Worm (Caenorhabditis elegans): ENCODE data around the gene nsph-3.1.

The nsph-3.1 gene

DNA sequence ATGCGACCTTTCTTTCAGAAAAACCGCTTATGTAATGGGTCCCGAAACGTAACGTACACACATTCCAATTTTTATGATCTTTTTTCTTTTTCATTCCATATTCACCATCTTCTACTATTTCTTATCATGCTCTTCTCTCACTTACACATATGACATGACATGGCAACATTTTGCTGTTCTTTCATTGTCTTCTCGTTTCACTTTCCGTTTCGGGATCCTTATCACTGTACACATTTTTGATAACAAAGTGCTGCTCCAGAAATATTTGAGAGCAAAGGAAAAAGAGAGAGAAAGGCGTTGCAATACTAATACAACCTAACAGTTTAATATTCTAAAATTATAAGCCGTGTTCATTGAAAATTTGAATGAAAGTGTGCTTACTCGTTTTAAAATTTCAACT is 20.7 kb downstream of the nsph-3.1 start:
- no peak for TF ChIP-seq dmd-9 (GFP tag; IDR thresholded peaks at IDR 0.05)
- TF ChIP-seq mep-1 (tag; optimal IDR thresholded peaks at IDR 0.05) = peak; percentile 12
- TF ChIP-seq unc-62 (GFP tag; optimal IDR thresholded peaks at IDR 0.05 in 1 of 2) = peak in 1 of 2 experiments; percentile 44
- no peak for TF ChIP-seq unc-62 (tag; optimal IDR thresholded peaks at IDR 0.05)
- peak; percentile 99 for TF ChIP-seq pqm-1 (tag; optimal IDR thresholded peaks at IDR 0.05)
- peak; percentile 74 for TF ChIP-seq dve-1 (tag; optimal IDR thresholded peaks at IDR 0.05; ENCODE audit: insufficient read depth)
- TF ChIP-seq nhr-28 (tag; optimal IDR thresholded peaks at IDR 0.05) = peak; percentile 90
- peak; percentile 47 for TF ChIP-seq nhr-77 (tag; optimal IDR thresholded peaks at IDR 0.05)
- TF ChIP-seq mxl-2 (GFP tag; conservative IDR thresholded peaks at IDR 0.05) = no peak
- TF ChIP-seq hlh-30 (tag; optimal IDR thresholded peaks at IDR 0.05; ENCODE audit: insufficient read depth) = peak; percentile 30
- no peak for TF ChIP-seq mes-2 (tag; optimal IDR thresholded peaks at IDR 0.05; ENCODE audit: poor library complexity, severe bottlenecking)
- peak; percentile 13 for TF ChIP-seq nhr-6 (tag; optimal IDR thresholded peaks at IDR 0.05)
- TF ChIP-seq dmd-6 (GFP tag; IDR thresholded peaks at IDR 0.05) = peak; percentile 89
- no peak for TF ChIP-seq daf-12 (tag; optimal IDR thresholded peaks at IDR 0.05)
- TF ChIP-seq lin-1 (GFP tag; IDR thresholded peaks at IDR 0.05) = 0 out of 2 replicates have a peak, but pooled peaks have one; percentile 37
- TF ChIP-seq hlh-11 (tag; optimal IDR thresholded peaks at IDR 0.05) = peak; percentile 86
- TF ChIP-seq nhr-48 (tag; optimal IDR thresholded peaks at IDR 0.05) = peak; percentile 2
- TF ChIP-seq nhr-41 (GFP tag; IDR thresholded peaks at IDR 0.05) = 0 out of 2 replicates have a peak, but pooled peaks have one; percentile 37
- no peak for TF ChIP-seq daf-16 (GFP tag; optimal IDR thresholded peaks at IDR 0.05)
- peak; percentile 50 for TF ChIP-seq daf-16 (tag; optimal IDR thresholded peaks at IDR 0.05)
- TF ChIP-seq tra-1 (GFP tag; IDR thresholded peaks at IDR 0.05) = peak; percentile 59; the same call in 1 of the 2 replicates

ce11 chrIV:10970767-10971166 is 21.2 kb downstream of the nsph-3.1 start:
- TF ChIP-seq Y105C5A.15 (GFP tag; IDR thresholded peaks at IDR 0.05) (no peak), aha-1 (tag) (peak; percentile 91)

- TF ChIP-seq ZK546.5 (tag; optimal IDR thresholded peaks at IDR 0.05) = no peak
- TF ChIP-seq F37D6.2 (tag; optimal IDR thresholded peaks at IDR 0.05) = no peak
- peak; percentile 65 for TF ChIP-seq nhr-28 (tag; optimal IDR thresholded peaks at IDR 0.05)
- TF ChIP-seq ceh-82 (tag; optimal IDR thresholded peaks at IDR 0.05) = no peak
- peak in 1 of 2 experiments; percentile 95 for TF ChIP-seq unc-62 (GFP tag; optimal IDR thresholded peaks at IDR 0.05 in 1 of 2)
- no peak for TF ChIP-seq unc-62 (tag; optimal IDR thresholded peaks at IDR 0.05)
- TF ChIP-seq dmd-6 (GFP tag; IDR thresholded peaks at IDR 0.05) = 0 out of 2 replicates have a peak, but pooled peaks have one; percentile 5
- TF ChIP-seq egl-43 (GFP tag; IDR thresholded peaks at IDR 0.05) = no peak
- TF ChIP-seq ces-1 (GFP tag; optimal IDR thresholded peaks at IDR 0.05) = no peak
- TF ChIP-seq mxl-3 (GFP tag; optimal IDR thresholded peaks at IDR 0.05) = peak; percentile 28
- no peak for TF ChIP-seq dmd-9 (GFP tag; IDR thresholded peaks at IDR 0.05)
- peak; percentile 17 for TF ChIP-seq hlh-11 (tag; optimal IDR thresholded peaks at IDR 0.05)
- peak; percentile 71 for TF ChIP-seq nhr-25 (tag; optimal IDR thresholded peaks at IDR 0.05; ENCODE audit: borderline replicate concordance, insufficient read depth)
- TF ChIP-seq nhr-41 (GFP tag; IDR thresholded peaks at IDR 0.05) = no peak
- no peak for TF ChIP-seq daf-8 (GFP tag; IDR thresholded peaks at IDR 0.05)
- peak; percentile 26 for TF ChIP-seq hlh-30 (tag; optimal IDR thresholded peaks at IDR 0.05; ENCODE audit: insufficient read depth)
- peak; percentile 23 for TF ChIP-seq dve-1 (tag; optimal IDR thresholded peaks at IDR 0.05; ENCODE audit: insufficient read depth)
- TF ChIP-seq lin-38 (GFP tag; IDR thresholded peaks at IDR 0.05) = no peak
Measured at ce11 chrIV:10971636-10972199, 22.1 kb downstream of the nsph-3.1 start.

- TF ChIP-seq zip-2 (tag; optimal IDR thresholded peaks at IDR 0.05) = no peak
- TF ChIP-seq daf-16 (GFP tag; optimal IDR thresholded peaks at IDR 0.05) = no peak
- TF ChIP-seq daf-16 (tag; optimal IDR thresholded peaks at IDR 0.05) = no peak
- TF ChIP-seq ceh-28 (tag; optimal IDR thresholded peaks at IDR 0.05) = no peak
- no peak for TF ChIP-seq ceh-44 (GFP tag; IDR thresholded peaks at IDR 0.05)
- no peak for TF ChIP-seq nhr-11 (tag; optimal IDR thresholded peaks at IDR 0.05)
- TF ChIP-seq lsy-2 (tag; optimal IDR thresholded peaks at IDR 0.05) = peak in 1 of 2 experiments; percentile 48
- TF ChIP-seq sdz-12 (GFP tag; optimal IDR thresholded peaks at IDR 0.05) = no peak
- no peak for TF ChIP-seq pha-4 (GFP tag; IDR thresholded peaks at IDR 0.05)
- no peak for TF ChIP-seq pha-4 (tag; optimal IDR thresholded peaks at IDR 0.05)
- TF ChIP-seq T20F7.1 (GFP tag; optimal IDR thresholded peaks at IDR 0.05) = no peak
- 0 out of 2 replicates have a peak, but pooled peaks have one; percentile 51 for TF ChIP-seq tra-1 (GFP tag; IDR thresholded peaks at IDR 0.05)
- no peak for TF ChIP-seq fkh-10 (GFP tag; optimal IDR thresholded peaks at IDR 0.05)
- no peak for TF ChIP-seq dmd-8 (GFP tag; IDR thresholded peaks at IDR 0.05)
- no peak for TF ChIP-seq ctbp-1 (GFP tag; IDR thresholded peaks at IDR 0.05)
- no peak for TF ChIP-seq dpl-1 (GFP tag; optimal IDR thresholded peaks at IDR 0.05)
- TF ChIP-seq mdl-1 (tag; optimal IDR thresholded peaks at IDR 0.05) = peak in 1 of 2 experiments; percentile 46
Measured at ce11 chrIV:10975968-10976367, 26.4 kb downstream of the nsph-3.1 start.
